Fruit fly (Drosophila melanogaster): ENCODE data around the gene TFAM.

TFAM gene

DNA sequence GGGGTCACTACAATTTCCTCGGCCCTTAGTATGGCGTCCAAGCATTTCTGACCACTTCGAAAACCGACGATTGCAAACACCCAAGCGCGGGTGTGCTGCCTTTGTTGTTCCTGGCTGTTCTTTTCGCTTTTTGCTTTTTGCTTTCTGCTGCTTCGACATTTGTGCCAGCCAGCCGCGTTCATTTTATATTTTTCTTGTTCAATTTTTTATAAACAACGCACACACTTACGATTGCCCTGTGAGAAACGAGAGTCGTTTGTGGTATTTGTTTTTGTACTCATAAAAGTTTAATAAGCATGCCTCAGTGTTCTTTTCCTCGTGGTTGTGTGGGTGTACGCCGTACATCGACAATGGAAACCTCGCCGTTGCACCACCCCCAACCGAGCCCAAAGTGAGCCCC is 29.1 kb downstream of the TFAM start (continued):
- TF ChIP-seq CG11762 (GFP tag; optimal IDR thresholded peaks at IDR 0.05; ENCODE audit: insufficient read depth) (no peak), salr (GFP tag; optimal IDR thresholded peaks at IDR 0.05) (no peak), Lpt (GFP tag; optimal IDR thresholded peaks at IDR 0.05) (no peak), cyc (GFP tag; optimal IDR thresholded peaks at IDR 0.05) (no peak), Eip78C (GFP tag) (no peak), svp (GFP tag) (no peak), acj6 (GFP tag; optimal IDR thresholded peaks at IDR 0.05) (no peak), CG3032 (tag; optimal IDR thresholded peaks at IDR 0.05) (no peak), Hr4 (GFP tag; optimal IDR thresholded peaks at IDR 0.05) (no peak), CG15336 (GFP tag; IDR thresholded peaks at IDR 0.05) (0 out of 2 replicates have a peak, but pooled peaks have one; percentile 13), CG11902 (GFP tag; optimal IDR thresholded peaks at IDR 0.05) (no peak), CG34406 (GFP tag; optimal IDR thresholded peaks at IDR 0.05) (no peak), spab (GFP tag; optimal IDR thresholded peaks at IDR 0.05) (peak; percentile 12), CG31627 (GFP tag; optimal IDR thresholded peaks at IDR 0.05) (no peak), pdm3 (GFP tag; optimal IDR thresholded peaks at IDR 0.05) (no peak), topi (GFP tag; optimal IDR thresholded peaks at IDR 0.05) (no peak), CG6163 (GFP tag; IDR thresholded peaks at IDR 0.05) (peak; percentile 58; the same call in 2 of the 3 replicates), CG16779 (tag; optimal IDR thresholded peaks at IDR 0.05) (peak; percentile 17), Ets21C (GFP tag; optimal IDR thresholded peaks at IDR 0.05) (no peak), CG1621 (tag; optimal IDR thresholded peaks at IDR 0.05) (peak; percentile 11), fd85E (GFP tag; optimal IDR thresholded peaks at IDR 0.05) (no peak), CG6808 (GFP tag; optimal IDR thresholded peaks at IDR 0.05) (peak; percentile 37), Smox (GFP tag; optimal IDR thresholded peaks at IDR 0.05) (no peak), dac (GFP tag; optimal IDR thresholded peaks at IDR 0.05) (no peak), Eip75B (GFP tag; optimal IDR thresholded peaks at IDR 0.05) (no peak), lz (GFP tag; optimal IDR thresholded peaks at IDR 0.05) (no peak), fkh (GFP tag; optimal IDR thresholded peaks at IDR 0.05) (no peak), achi (GFP tag; optimal IDR thresholded peaks at IDR 0.05) (no peak), eg (GFP tag; IDR thresholded peaks at IDR 0.05) (peak; percentile 49; the same call in 1 of the 3 replicates), CG6854 (GFP tag; optimal IDR thresholded peaks at IDR 0.05) (no peak), CG9139 (GFP tag; optimal IDR thresholded peaks at IDR 0.05) (no peak)

- no peak for TF ChIP-seq pdm3 (GFP tag; optimal IDR thresholded peaks at IDR 0.05)
- no peak for TF ChIP-seq dac (GFP tag; optimal IDR thresholded peaks at IDR 0.05)
- no peak for TF ChIP-seq CG11762 (GFP tag; optimal IDR thresholded peaks at IDR 0.05; ENCODE audit: insufficient read depth)
- no peak for TF ChIP-seq fd85E (GFP tag; optimal IDR thresholded peaks at IDR 0.05)
- TF ChIP-seq CG34406 (GFP tag; optimal IDR thresholded peaks at IDR 0.05): no peak
- no peak for TF ChIP-seq Blimp-1 (GFP tag; optimal IDR thresholded peaks at IDR 0.05)
- TF ChIP-seq Lpt (GFP tag; optimal IDR thresholded peaks at IDR 0.05): no peak
- no peak for TF ChIP-seq CG6854 (GFP tag; optimal IDR thresholded peaks at IDR 0.05)
- no peak for TF ChIP-seq Sox15 (GFP tag; optimal IDR thresholded peaks at IDR 0.05)
- TF ChIP-seq Sox102F (GFP tag; optimal IDR thresholded peaks at IDR 0.05): no peak
- TF ChIP-seq achi (GFP tag; optimal IDR thresholded peaks at IDR 0.05): peak; percentile 18
- no peak for TF ChIP-seq fd59A (GFP tag; optimal IDR thresholded peaks at IDR 0.05)
- no peak for TF ChIP-seq Eip93F (GFP tag; optimal IDR thresholded peaks at IDR 0.05)
- TF ChIP-seq OdsH (GFP tag; optimal IDR thresholded peaks at IDR 0.05): peak; percentile 49
- no peak for TF ChIP-seq CG8319 (GFP tag; optimal IDR thresholded peaks at IDR 0.05)
- TF ChIP-seq dsx (GFP tag; optimal IDR thresholded peaks at IDR 0.05; ENCODE audit: poor library complexity, severe bottlenecking): no peak
- peak; percentile 37 for TF ChIP-seq Hr4 (GFP tag; optimal IDR thresholded peaks at IDR 0.05)
- TF ChIP-seq CG32006 (GFP tag; optimal IDR thresholded peaks at IDR 0.05): no peak
- no peak for TF ChIP-seq Ets21C (GFP tag; optimal IDR thresholded peaks at IDR 0.05)
- no peak for TF ChIP-seq CG3032 (tag; optimal IDR thresholded peaks at IDR 0.05)
- no peak for TF ChIP-seq Sox14 (GFP tag; optimal IDR thresholded peaks at IDR 0.05)
- no peak for TF ChIP-seq CG11294 (GFP tag; IDR thresholded peaks at IDR 0.05)
- TF ChIP-seq CG1621 (tag; optimal IDR thresholded peaks at IDR 0.05): no peak
- TF ChIP-seq CG31627 (GFP tag; optimal IDR thresholded peaks at IDR 0.05): no peak
- TF ChIP-seq Ets96B (tag; optimal IDR thresholded peaks at IDR 0.05): no peak
- no peak for TF ChIP-seq CG6792 (GFP tag; optimal IDR thresholded peaks at IDR 0.05)
- no peak for TF ChIP-seq cyc (GFP tag; optimal IDR thresholded peaks at IDR 0.05)
- no peak for TF ChIP-seq eg (GFP tag; IDR thresholded peaks at IDR 0.05)
- no peak for TF ChIP-seq ss (GFP tag; optimal IDR thresholded peaks at IDR 0.05)
- TF ChIP-seq net (GFP tag; optimal IDR thresholded peaks at IDR 0.05): no peak
- no peak for TF ChIP-seq lz (GFP tag; optimal IDR thresholded peaks at IDR 0.05)
Observed at dm6 chr3R:20546662-20547620, 29.9 kb downstream of the TFAM start.

Measured in whole organism, prepupa.